Fruit fly (Drosophila melanogaster) whole organism, embryonic: ENCODE results near the gene CG6414.

ENCODE experiments used
- Asciz ChIP-seq: fragments of 200-800 bp; sonication (Bioruptor generic); optimal IDR thresholded peaks from 2 replicates; lab custom pipeline; 2017; ENCODE audit warnings: missing biosample characterization, mild to moderate bottlenecking, missing genetic modification characterization, missing genetic modification reagents
- Atf3 ChIP-seq: fragments of 200-800 bp; sonication (Bioruptor generic); optimal IDR thresholded peaks from 3 replicates; lab custom pipeline; 2016; ENCODE audit warnings: missing biosample characterization, missing genetic modification characterization
- Bdp1 ChIP-seq: fragments of 200-800 bp; sonication (Bioruptor generic); optimal IDR thresholded peaks from 3 replicates; lab custom pipeline; 2016; ENCODE audit warnings: missing biosample characterization, missing genetic modification characterization
- BtbVII ChIP-seq: fragments of 200-800 bp; sonication (Bioruptor generic); optimal IDR thresholded peaks from 3 replicates; lab custom pipeline; 2017; ENCODE audit warnings: missing biosample characterization, mild to moderate bottlenecking, missing genetic modification characterization
- C15 ChIP-seq: fragments of 200-800 bp; sonication (Bioruptor generic); IDR thresholded peaks from 3 replicates; pipeline ENCODE4 v1.3.6; 2022; ENCODE audit warnings: missing biosample characterization, missing genetic modification characterization
- CG11723 ChIP-seq: fragments of 200-800 bp; sonication (Bioruptor generic); optimal IDR thresholded peaks from 2 replicates; lab custom pipeline; 2017; ENCODE audit warnings: missing biosample characterization, mild to moderate bottlenecking, missing genetic modification characterization
- CG15269 ChIP-seq: fragments of 200-800 bp; sonication (Bioruptor generic); optimal IDR thresholded peaks from 2 replicates; lab custom pipeline; 2018; ENCODE audit warnings: missing biosample characterization, mild to moderate bottlenecking, missing genetic modification characterization, moderate library complexity
- CG1603 ChIP-seq: fragments of 200-800 bp; sonication (Bioruptor generic); optimal IDR thresholded peaks from 2 replicates; lab custom pipeline; 2019; ENCODE audit warnings: missing biosample characterization, mild to moderate bottlenecking, missing genetic modification characterization, moderate library complexity
- CG17359 ChIP-seq: fragments of 200-800 bp; sonication (Bioruptor generic); optimal IDR thresholded peaks from 3 replicates; lab custom pipeline; 2018; ENCODE audit warnings: missing biosample characterization, mild to moderate bottlenecking, missing genetic modification characterization, moderate library complexity
- CG18764 ChIP-seq: fragments of 200-800 bp; sonication (Bioruptor generic); optimal IDR thresholded peaks from 3 replicates; lab custom pipeline; 2016; ENCODE audit warnings: missing biosample characterization, missing genetic modification characterization
- CG2120 ChIP-seq: fragments of 200-800 bp; sonication (Bioruptor generic); optimal IDR thresholded peaks from 3 replicates; lab custom pipeline; 2016; ENCODE audit warnings: missing biosample characterization, missing genetic modification characterization
- CG31441 ChIP-seq: fragments of 200-800 bp; sonication (Bioruptor generic); IDR thresholded peaks from 2 replicates; pipeline ENCODE4 v1.3.6; 2022; ENCODE audit warnings: missing biosample characterization, missing genetic modification characterization
- CG3163 ChIP-seq: fragments of 200-800 bp; sonication (Bioruptor generic); optimal IDR thresholded peaks from 3 replicates; lab custom pipeline; 2016; ENCODE audit warnings: missing biosample characterization, missing genetic modification characterization
- CG32532 ChIP-seq: fragments of 200-800 bp; sonication (Bioruptor generic); IDR thresholded peaks from 2 replicates; pipeline ENCODE4 v1.3.6; 2022; ENCODE audit warnings: missing biosample characterization, missing genetic modification characterization
- CG32772 ChIP-seq: fragments of 200-800 bp; sonication (Bioruptor generic); IDR thresholded peaks from 2 replicates; pipeline ENCODE4 v1.3.6; 2022; ENCODE audit warnings: missing biosample characterization, missing genetic modification characterization
- CG34422 ChIP-seq: fragments of 200-800 bp; sonication (Bioruptor generic); IDR thresholded peaks from 3 replicates; pipeline ENCODE4 v1.3.6; 2022; ENCODE audit warnings: missing biosample characterization, missing genetic modification characterization
- CG6254 ChIP-seq: fragments of 200-800 bp; sonication (Bioruptor generic); optimal IDR thresholded peaks from 3 replicates; lab custom pipeline; 2017; ENCODE audit warnings: mild to moderate bottlenecking, missing biosample characterization, missing genetic modification reagents, missing genetic modification characterization
- CG6272 ChIP-seq: fragments of 200-800 bp; sonication (Bioruptor generic); IDR thresholded peaks from 2 replicates; pipeline ENCODE4 v1.3.6; 2022; ENCODE audit warnings: missing biosample characterization, missing genetic modification characterization
- CG7271 ChIP-seq: fragments of 200-800 bp; sonication (Bioruptor generic); optimal IDR thresholded peaks from 2 replicates; lab custom pipeline; 2018; ENCODE audit warnings: missing biosample characterization, mild to moderate bottlenecking, missing genetic modification characterization, moderate library complexity
- CG9727 ChIP-seq: fragments of 200-800 bp; sonication (Bioruptor generic); optimal IDR thresholded peaks from 3 replicates; lab custom pipeline; 2017; ENCODE audit warnings: missing biosample characterization, mild to moderate bottlenecking, missing genetic modification characterization
- Dbx ChIP-seq: fragments of 200-800 bp; sonication (Bioruptor generic); IDR thresholded peaks from 3 replicates; pipeline ENCODE4 v1.3.6; 2022; ENCODE audit warnings: missing biosample characterization, missing genetic modification characterization
- E2f1 ChIP-seq: fragments of 200-800 bp; sonication (Bioruptor generic); IDR thresholded peaks from 2 replicates; pipeline ENCODE4 v1.3.6; 2022; ENCODE audit warnings: missing biosample characterization, missing genetic modification characterization
- H15 ChIP-seq: fragments of 200-800 bp; sonication (Bioruptor generic); IDR thresholded peaks from 3 replicates; pipeline ENCODE4 v1.3.6; 2022; ENCODE audit warnings: missing biosample characterization, missing genetic modification characterization
- H2.0 ChIP-seq: fragments of 200-800 bp; sonication (Bioruptor generic); IDR thresholded peaks from 2 replicates; pipeline ENCODE4 v1.3.6; 2022; ENCODE audit warnings: missing biosample characterization, missing genetic modification characterization
- HLH54F ChIP-seq: fragments of 200-800 bp; sonication (Bioruptor generic); optimal IDR thresholded peaks from 3 replicates; lab custom pipeline; 2016; ENCODE audit warnings: missing biosample characterization, missing genetic modification characterization
- Hsf ChIP-seq: fragments of 200-800 bp; sonication (Bioruptor generic); optimal IDR thresholded peaks from 3 replicates; lab custom pipeline; 2016; ENCODE audit warnings: missing biosample characterization, missing genetic modification characterization
- NC2β ChIP-seq: fragments of 200-800 bp; sonication (Bioruptor generic); optimal IDR thresholded peaks from 2 replicates; lab custom pipeline; 2016; ENCODE audit warnings: missing biosample characterization, missing genetic modification characterization
- Optix ChIP-seq: fragments of 200-800 bp; sonication (Bioruptor generic); IDR thresholded peaks from 3 replicates; pipeline ENCODE4 v1.3.6; 2022; ENCODE audit warnings: missing biosample characterization, missing genetic modification characterization
- Sin3A ChIP-seq: fragments of >200 bp; optimal IDR thresholded peaks from 2 replicates; lab custom pipeline; 2018
- Ssrp ChIP-seq: fragments of 200-800 bp; sonication (Bioruptor generic); optimal IDR thresholded peaks from 2 replicates; lab custom pipeline; 2018; ENCODE audit warnings: missing biosample characterization, mild to moderate bottlenecking, missing genetic modification characterization, moderate library complexity
- cas ChIP-seq: fragments of 200-800 bp; sonication (Bioruptor generic); IDR thresholded peaks from 2 replicates; pipeline ENCODE4 v1.3.6; 2022; ENCODE audit warnings: missing biosample characterization, missing genetic modification characterization
- dimm ChIP-seq: fragments of 200-800 bp; sonication (Bioruptor generic); IDR thresholded peaks from 2 replicates; pipeline ENCODE4 v1.3.6; 2022; ENCODE audit warnings: missing biosample characterization, missing genetic modification characterization
- ems ChIP-seq: fragments of 200-800 bp; sonication (Bioruptor generic); optimal IDR thresholded peaks from 3 replicates; lab custom pipeline; 2016; ENCODE audit warnings: missing biosample characterization, missing genetic modification characterization
- fd64A ChIP-seq: fragments of 200-800 bp; sonication (Bioruptor generic); optimal IDR thresholded peaks from 3 replicates; lab custom pipeline; 2018; ENCODE audit warnings: missing biosample characterization, mild to moderate bottlenecking, missing genetic modification characterization
- fu2 ChIP-seq: fragments of 200-800 bp; sonication (Bioruptor generic); optimal IDR thresholded peaks from 2 replicates; lab custom pipeline; 2016; ENCODE audit warnings: missing biosample characterization, missing genetic modification characterization
- grau ChIP-seq: fragments of 200-800 bp; optimal IDR thresholded peaks from 3 replicates; lab custom pipeline; 2019; ENCODE audit warnings: missing biosample characterization, mild to moderate bottlenecking, missing genetic modification characterization, moderate library complexity
- gro ChIP-seq: fragments of 200-800 bp; sonication (Bioruptor generic); optimal IDR thresholded peaks from 2 replicates; lab custom pipeline; 2016; ENCODE audit warnings: missing biosample characterization, missing genetic modification characterization
- lmd ChIP-seq: fragments of 200-800 bp; sonication (Bioruptor generic); IDR thresholded peaks from 2 replicates; pipeline ENCODE4 v1.3.6; 2022; ENCODE audit warnings: missing biosample characterization, missing genetic modification characterization
- lola ChIP-seq, 3 experiments: fragments of >200 bp in 2 of 3; fragments of 200-800 bp in 1 of 3; sonication (Bioruptor generic) in 1 of 3; optimal IDR thresholded peaks; 2 replicates each; lab custom pipeline; 2017 to 2019; ENCODE audit warnings: missing biosample characterization in 3 of 3, missing genetic modification characterization in 3 of 3, mild to moderate bottlenecking in 1 of 3, moderate library complexity in 1 of 3
- lov ChIP-seq, 2 experiments: fragments of 200-800 bp in 1 of 2; fragments of >200 bp in 1 of 2; sonication (Bioruptor generic) in 1 of 2; IDR thresholded peaks in 1 of 2; optimal IDR thresholded peaks in 1 of 2; 2 replicates in 1 of 2; 3 replicates in 1 of 2; pipeline versions ENCODE4 v1.3.6 to Lab custom; 2017 to 2022; ENCODE audit warnings: missing biosample characterization in 1 of 2, missing genetic modification characterization in 1 of 2
- nmo ChIP-seq: fragments of 200-800 bp; sonication (Bioruptor generic); optimal IDR thresholded peaks from 2 replicates; lab custom pipeline; 2018; ENCODE audit warnings: missing biosample characterization, mild to moderate bottlenecking, missing genetic modification characterization, moderate library complexity
- org-1 ChIP-seq: fragments of 200-800 bp; sonication (Bioruptor generic); optimal IDR thresholded peaks from 2 replicates; lab custom pipeline; 2017; ENCODE audit warnings: missing biosample characterization, missing genetic modification characterization
- prd ChIP-seq, 3 experiments: fragments of >200 bp in 2 of 3; fragments of 200-800 bp in 1 of 3; sonication (Bioruptor generic) in 1 of 3; optimal IDR thresholded peaks in 2 of 3; IDR thresholded peaks in 1 of 3; 2 replicates in 2 of 3; 3 replicates in 1 of 3; pipeline versions ENCODE4 v1.3.6 to Lab custom; 2017 to 2022; ENCODE audit warnings: missing biosample characterization in 1 of 3, missing genetic modification characterization in 1 of 3
- sc ChIP-seq, 3 experiments: fragments of >200 bp in 2 of 3; fragments of 200-800 bp in 1 of 3; sonication (Bioruptor generic) in 1 of 3; optimal IDR thresholded peaks; 2 replicates in 2 of 3; 3 replicates in 1 of 3; lab custom pipeline; 2017; ENCODE audit warnings: mild to moderate bottlenecking in 1 of 3, missing biosample characterization in 1 of 3, missing genetic modification characterization in 1 of 3, missing genetic modification reagents in 1 of 3
- slp2 ChIP-seq: fragments of 200-800 bp; sonication (Bioruptor generic); optimal IDR thresholded peaks from 2 replicates; lab custom pipeline; 2016; ENCODE audit warnings: missing biosample characterization, missing genetic modification characterization
- so ChIP-seq: fragments of 200-800 bp; sonication (Bioruptor generic); IDR thresholded peaks from 3 replicates; pipeline ENCODE4 v1.3.6; 2022; ENCODE audit warnings: missing biosample characterization, missing genetic modification characterization
- sug ChIP-seq: fragments of 200-800 bp; optimal IDR thresholded peaks from 2 replicates; lab custom pipeline; 2019; ENCODE audit warnings: missing biosample characterization, mild to moderate bottlenecking, missing genetic modification characterization, moderate library complexity
- tin ChIP-seq: fragments of 200-800 bp; sonication (Bioruptor generic); optimal IDR thresholded peaks from 3 replicates; lab custom pipeline; 2016; ENCODE audit warnings: missing biosample characterization, missing genetic modification characterization
- ttk ChIP-seq: fragments of 200-800 bp; sonication (Bioruptor generic); IDR thresholded peaks from 2 replicates; pipeline ENCODE4 v2.1.2; 2022; ENCODE audit warnings: missing biosample characterization, missing genetic modification characterization
- wdn ChIP-seq: fragments of 200-800 bp; sonication (Bioruptor generic); IDR thresholded peaks from 2 replicates; pipeline ENCODE4 v1.3.6; 2022; ENCODE audit warnings: missing biosample characterization, missing genetic modification characterization

CG6414 gene

DNA sequence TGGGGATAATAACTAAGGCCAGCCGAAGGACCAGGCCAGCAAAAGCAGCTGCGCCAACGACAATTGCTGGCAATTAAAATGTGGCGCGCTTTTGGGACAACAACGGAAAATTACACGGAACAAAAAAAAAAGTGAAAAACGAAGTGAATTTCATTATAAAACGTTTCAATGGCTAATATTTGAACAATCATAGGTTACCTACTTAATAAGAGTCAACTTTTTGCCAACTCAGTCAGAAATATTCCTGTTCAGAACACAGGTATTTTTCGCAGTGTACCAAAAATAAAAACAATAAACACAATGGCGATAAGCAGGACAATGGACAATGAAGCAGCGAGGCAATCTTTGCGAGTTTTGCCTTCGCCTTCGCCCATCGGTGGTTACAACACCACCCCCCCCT lies 33.9 kb upstream of the CG6414 start (continued):
- peak; percentile 23 for TF ChIP-seq CG9727 (GFP tag; lab: Kevin White, UChicago)
- TF ChIP-seq C15 (GFP tag; lab: Robert Waterston, UW) = no peak
- no peak for TF ChIP-seq sug
- TF ChIP-seq CG32772 (GFP tag; lab: Robert Waterston, UW) = peak; percentile 38; the same call in 1 of the 2 replicates
- peak; percentile 38 for TF ChIP-seq CG2120 (GFP tag; lab: Kevin White, UChicago)
- TF ChIP-seq Dbx (GFP tag; lab: Robert Waterston, UW) = 0 out of 3 replicates have a peak, but pooled peaks have one; percentile 34
- TF ChIP-seq CG31441 (GFP tag; lab: Robert Waterston, UW) = peak; percentile 26; the same call in 1 of the 2 replicates
- TF ChIP-seq slp2 (GFP tag; lab: Kevin White, UChicago) = no peak
- no peak for TF ChIP-seq Bdp1 (GFP tag; lab: Kevin White, UChicago)
- peak; percentile 25 for TF ChIP-seq grau (tag; lab: Kevin White, UChicago)
- peak; percentile 51 for TF ChIP-seq lmd (GFP tag; lab: Robert Waterston, UW)
- TF ChIP-seq fu2 (GFP tag; lab: Kevin White, UChicago) = no peak
- 0 out of 3 replicates have a peak, but pooled peaks have one; percentile 26 for TF ChIP-seq so
- TF ChIP-seq fd64A (GFP tag; lab: Kevin White, UChicago) = no peak
- no peak for TF ChIP-seq Atf3
- peak; percentile 28 for TF ChIP-seq CG17359
- TF ChIP-seq gro (GFP tag; lab: Kevin White, UChicago) = no peak
- peak; percentile 43; the same call in 1 of the 2 replicates for TF ChIP-seq CG32532
- no peak for TF ChIP-seq CG7271 (tag; lab: Kevin White, UChicago)
- peak; percentile 24 for TF ChIP-seq nmo (GFP tag; lab: Kevin White, UChicago)
- no peak for TF ChIP-seq BtbVII (GFP tag; lab: Kevin White, UChicago)
- peak; percentile 48; the same call in 1 of the 2 replicates for TF ChIP-seq H2.0
- peak; percentile 21 for TF ChIP-seq Asciz (GFP tag; lab: Kevin White, UChicago)
- peak; percentile 45 for TF ChIP-seq CG1603
- TF ChIP-seq sc (optimal IDR thresholded peaks at IDR 0.05; lab: Kevin White, UChicago) = no peak
- no peak for TF ChIP-seq sc (GFP tag; optimal IDR thresholded peaks at IDR 0.05; lab: Kevin White, UChicago)
- TF ChIP-seq tin (GFP tag; lab: Kevin White, UChicago) = peak; percentile 14
- TF ChIP-seq ttk (GFP tag; lab: Robert Waterston, UW) = peak; percentile 37; the same call in 1 of the 2 replicates
- TF ChIP-seq E2f1 = peak; percentile 24; the same call in 1 of the 2 replicates
- no peak for TF ChIP-seq lov (optimal IDR thresholded peaks at IDR 0.05; lab: Kevin White, UChicago)
- TF ChIP-seq lov (GFP tag; IDR thresholded peaks at IDR 0.05; lab: Robert Waterston, UW) = no peak
- TF ChIP-seq NC2β = no peak
- TF ChIP-seq Optix (GFP tag; lab: Robert Waterston, UW) = peak; percentile 31; the same call in 1 of the 3 replicates
- no peak for TF ChIP-seq wdn (GFP tag; lab: Robert Waterston, UW)
- TF ChIP-seq CG15269 (tag; lab: Kevin White, UChicago) = peak; percentile 30
- TF ChIP-seq H15 (GFP tag; lab: Robert Waterston, UW) = 0 out of 3 replicates have a peak, but pooled peaks have one; percentile 33
- no peak for TF ChIP-seq CG11723
- TF ChIP-seq CG6272 (GFP tag; lab: Robert Waterston, UW) = no peak
- no peak for TF ChIP-seq cas
- peak; percentile 32; the same call in 1 of the 3 replicates for TF ChIP-seq CG34422 (GFP tag; lab: Robert Waterston, UW)
- peak; percentile 32 for TF ChIP-seq Ssrp (tag; lab: Kevin White, UChicago)
- no peak for TF ChIP-seq prd (optimal IDR thresholded peaks at IDR 0.05; lab: Kevin White, UChicago)
- TF ChIP-seq prd (GFP tag; IDR thresholded peaks at IDR 0.05; lab: Robert Waterston, UW) = peak; percentile 63
- no peak for TF ChIP-seq ems (GFP tag; lab: Kevin White, UChicago)
- peak; percentile 17 for TF ChIP-seq org-1 (GFP tag; lab: Kevin White, UChicago)
- no peak for TF ChIP-seq Sin3A
- no peak for TF ChIP-seq HLH54F
- TF ChIP-seq CG6254 (GFP tag; lab: Kevin White, UChicago) = no peak
- TF ChIP-seq lola (GFP tag; optimal IDR thresholded peaks at IDR 0.05; lab: Kevin White, UChicago) = peak in 1 of 3 experiments; percentile 1
- peak; percentile 3 for TF ChIP-seq Hsf (GFP tag; lab: Kevin White, UChicago)
- TF ChIP-seq CG3163 = no peak
- 0 out of 2 replicates have a peak, but pooled peaks have one; percentile 27 for TF ChIP-seq dimm (GFP tag; lab: Robert Waterston, UW)
- TF ChIP-seq CG18764 = no peak
